Worm (Caenorhabditis elegans) whole organism, L1 larva: ENCODE data around the gene F59F5.7.

Experiments
- ceh-82 ChIP-seq, 3 experiments: fragments of 150-350 bp in 1 of 3; sonication (generic microtip) in 2 of 3; optimal IDR thresholded peaks; 2 replicates each; lab custom pipeline; 2014 to 2017; ENCODE audit warnings: missing biosample characterization in 3 of 3, missing genetic modification characterization in 3 of 3
- ces-1 ChIP-seq: fragments of 150-350 bp; optimal IDR thresholded peaks from 2 replicates; lab custom pipeline; 2014; ENCODE audit warnings: missing biosample characterization, missing genetic modification reagents, missing genetic modification characterization
- elt-3 ChIP-seq, 6 experiments: fragments of 150-350 bp in 1 of 6; sonication (generic microtip); optimal IDR thresholded peaks; 2 replicates each; lab custom pipeline; 2017 to 2018; ENCODE audit warnings: missing biosample characterization in 6 of 6, missing genetic modification characterization in 6 of 6, inconsistent platforms in 1 of 6
- hpl-2 ChIP-seq: fragments of 150-350 bp; optimal IDR thresholded peaks from 2 replicates; lab custom pipeline; 2014; ENCODE audit warnings: missing biosample characterization, missing genetic modification reagents, missing genetic modification characterization
- mep-1 ChIP-seq: fragments of 150-350 bp; optimal IDR thresholded peaks from 2 replicates; lab custom pipeline; 2014; ENCODE audit warnings: missing biosample characterization, missing genetic modification characterization
- unc-30 ChIP-seq: sonication (generic microtip); optimal IDR thresholded peaks from 2 replicates; lab custom pipeline; 2017; ENCODE audit warnings: missing biosample characterization, missing genetic modification characterization
- unc-62 ChIP-seq: fragments of 150-350 bp; optimal IDR thresholded peaks from 2 replicates; lab custom pipeline; 2014; ENCODE audit warnings: missing biosample characterization, missing genetic modification reagents, missing genetic modification characterization
- vab-15 ChIP-seq: sonication (generic microtip); optimal IDR thresholded peaks from 2 replicates; lab custom pipeline; 2017; ENCODE audit warnings: missing genotype, mild to moderate bottlenecking, missing genetic modification characterization, missing compliant biosample characterization
- ztf-11 ChIP-seq, 2 experiments: sonication (generic microtip); optimal IDR thresholded peaks; 2 replicates each; lab custom pipeline; 2016 to 2017; ENCODE audit warnings: missing genetic modification characterization in 2 of 2, missing biosample characterization in 1 of 2, missing compliant biosample characterization in 1 of 2

- TF ChIP-seq hpl-2 (GFP tag; lab: Kevin White, UChicago): no peak
- TF ChIP-seq mep-1 (tag; lab: Kevin White, UChicago): no peak
- no peak for TF ChIP-seq elt-3 (tag; optimal IDR thresholded peaks at IDR 0.05; lab: Kevin White, UChicago)
- TF ChIP-seq vab-15 (tag; lab: Kevin White, UChicago): no peak
- TF ChIP-seq ces-1 (GFP tag; lab: Kevin White, UChicago): no peak
- TF ChIP-seq unc-30 (tag; lab: Kevin White, UChicago): no peak
- TF ChIP-seq ceh-82 (tag; optimal IDR thresholded peaks at IDR 0.05; lab: Kevin White, UChicago): no peak
- TF ChIP-seq ztf-11 (tag; optimal IDR thresholded peaks at IDR 0.05; lab: Kevin White, UChicago): no peak
- TF ChIP-seq unc-62: no peak
These were observed 2.5 kb upstream of the F59F5.7 start for ce11 chrX:10556764-10557163.
